Worm (Caenorhabditis elegans) whole organism, L1 larva: ENCODE data around the gene F44E2.9.
A peak's percentile ranks its signal among the peaks of the same experiment; 100 is the strongest.

ENCODE experiments used
- C04F5.9 ChIP-seq: sonication (generic microtip); optimal IDR thresholded peaks from 2 replicates; lab custom pipeline; 2016; ENCODE audit warnings: missing genetic modification characterization, missing compliant biosample characterization
- C16A3.4 ChIP-seq: fragments of 150-350 bp; optimal IDR thresholded peaks from 2 replicates; lab custom pipeline; 2014; ENCODE audit warnings: missing biosample characterization, missing genetic modification characterization
- Y116A8C.19 ChIP-seq: sonication (generic microtip); optimal IDR thresholded peaks from 2 replicates; lab custom pipeline; 2016; ENCODE audit warnings: missing compliant biosample characterization, missing genetic modification characterization, borderline replicate concordance
- aha-1 ChIP-seq: fragments of 150-350 bp; optimal IDR thresholded peaks from 2 replicates; lab custom pipeline; 2014; ENCODE audit warnings: missing biosample characterization, missing genetic modification characterization
- ama-1 ChIP-seq: fragments of 150-350 bp; optimal IDR thresholded peaks from 2 replicates; lab custom pipeline; 2014
- blmp-1 ChIP-seq: fragments of 150-350 bp; optimal IDR thresholded peaks from 2 replicates; lab custom pipeline; 2014; ENCODE audit warnings: missing biosample characterization, missing genetic modification characterization
- ceh-8 ChIP-seq: fragments of 200-800 bp; sonication (Bioruptor generic); optimal IDR thresholded peaks from 2 replicates; lab custom pipeline; 2018; ENCODE audit warnings: mild to moderate bottlenecking, missing genetic modification characterization, moderate library complexity, missing compliant biosample characterization
- ceh-88 ChIP-seq: fragments of 200-800 bp; sonication (Bioruptor generic); IDR thresholded peaks from 2 replicates; pipeline ENCODE4 v1.3.6; 2022; ENCODE audit warnings: missing genetic modification characterization, missing compliant biosample characterization
- ceh-90 ChIP-seq: sonication (generic microtip); optimal IDR thresholded peaks from 2 replicates; lab custom pipeline; 2016; ENCODE audit warnings: missing genetic modification characterization, missing compliant biosample characterization
- ces-1 ChIP-seq: fragments of 150-350 bp; optimal IDR thresholded peaks from 2 replicates; lab custom pipeline; 2014; ENCODE audit warnings: missing biosample characterization, missing genetic modification reagents, missing genetic modification characterization
- efl-1 ChIP-seq, 4 experiments: fragments of 150-350 bp; optimal IDR thresholded peaks in 3 of 4; peaks in 1 of 4; 1 replicate in 1 of 4; 2 replicates in 3 of 4; lab custom pipeline; 2014; ENCODE audit warnings: missing biosample characterization in 2 of 4, missing genetic modification characterization in 2 of 4, missing genetic modification reagents in 2 of 4
- ets-5 ChIP-seq: fragments of 200-800 bp; sonication (Bioruptor generic); IDR thresholded peaks from 2 replicates; pipeline ENCODE4 v1.3.6; 2022; ENCODE audit warnings: missing genetic modification characterization, missing compliant biosample characterization
- fkh-10 ChIP-seq: sonication (generic microtip); optimal IDR thresholded peaks from 2 replicates; lab custom pipeline; 2017; ENCODE audit warnings: missing biosample characterization, missing genetic modification reagents, missing genetic modification characterization
- fkh-4 ChIP-seq: sonication (generic microtip); optimal IDR thresholded peaks from 2 replicates; lab custom pipeline; 2016; ENCODE audit warnings: missing compliant biosample characterization, missing genetic modification characterization, borderline replicate concordance
- hpl-2 ChIP-seq: fragments of 150-350 bp; optimal IDR thresholded peaks from 2 replicates; lab custom pipeline; 2014; ENCODE audit warnings: missing biosample characterization, missing genetic modification reagents, missing genetic modification characterization
- irx-1 ChIP-seq: sonication (generic microtip); optimal IDR thresholded peaks from 2 replicates; lab custom pipeline; 2016; ENCODE audit warnings: missing genetic modification characterization, missing compliant biosample characterization
- jun-1 ChIP-seq: fragments of 150-350 bp; optimal IDR thresholded peaks from 2 replicates; lab custom pipeline; 2014; ENCODE audit warnings: missing biosample characterization, missing genetic modification reagents, missing genetic modification characterization
- lin-13 ChIP-seq: fragments of 150-350 bp; optimal IDR thresholded peaks from 2 replicates; lab custom pipeline; 2014; ENCODE audit warnings: missing biosample characterization, missing genetic modification reagents, missing genetic modification characterization
- lin-14 ChIP-seq: fragments of 200-800 bp; sonication (Bioruptor generic); optimal IDR thresholded peaks from 2 replicates; lab custom pipeline; 2018; ENCODE audit warnings: mild to moderate bottlenecking, missing genetic modification characterization, moderate library complexity, missing compliant biosample characterization
- lsy-2 ChIP-seq, 2 experiments: fragments of 150-350 bp; optimal IDR thresholded peaks; 2 replicates each; lab custom pipeline; 2014; ENCODE audit warnings: missing biosample characterization in 2 of 2, missing genetic modification characterization in 2 of 2
- mdl-1 ChIP-seq, 2 experiments: fragments of 150-350 bp; optimal IDR thresholded peaks; 2 replicates each; lab custom pipeline; 2014 to 2017; ENCODE audit warnings: missing biosample characterization in 2 of 2, missing genetic modification characterization in 2 of 2, inconsistent platforms in 1 of 2
- mef-2 ChIP-seq: fragments of 150-350 bp; optimal IDR thresholded peaks from 2 replicates; lab custom pipeline; 2014; ENCODE audit warnings: missing biosample characterization, missing genetic modification characterization
- nhr-12 ChIP-seq: sonication (generic microtip); optimal IDR thresholded peaks from 2 replicates; lab custom pipeline; 2017; ENCODE audit warnings: missing biosample characterization, missing genetic modification characterization
- nhr-20 ChIP-seq: sonication (generic microtip); optimal IDR thresholded peaks from 2 replicates; lab custom pipeline; 2016; ENCODE audit warnings: mild to moderate bottlenecking, missing genetic modification characterization, missing compliant biosample characterization
- nhr-28 ChIP-seq: fragments of 150-350 bp; optimal IDR thresholded peaks from 2 replicates; lab custom pipeline; 2014; ENCODE audit warnings: missing biosample characterization, missing genetic modification characterization
- nhr-47 ChIP-seq: sonication (generic microtip); optimal IDR thresholded peaks from 2 replicates; lab custom pipeline; 2016; ENCODE audit warnings: mild to moderate bottlenecking, missing genetic modification characterization, moderate library complexity, missing compliant biosample characterization
- nhr-71 ChIP-seq: sonication (generic microtip); optimal IDR thresholded peaks from 2 replicates; lab custom pipeline; 2016; ENCODE audit warnings: mild to moderate bottlenecking, missing genetic modification characterization, moderate library complexity, missing compliant biosample characterization
- nhr-76 ChIP-seq: sonication (generic microtip); optimal IDR thresholded peaks from 2 replicates; lab custom pipeline; 2017; ENCODE audit warnings: missing biosample characterization, missing genetic modification characterization
- nhr-77 ChIP-seq: fragments of 150-350 bp; optimal IDR thresholded peaks from 2 replicates; lab custom pipeline; 2014; ENCODE audit warnings: missing biosample characterization, missing genetic modification characterization
- nhr-90 ChIP-seq: sonication (generic microtip); optimal IDR thresholded peaks from 2 replicates; lab custom pipeline; 2016; ENCODE audit warnings: mild to moderate bottlenecking, missing genetic modification characterization, missing compliant biosample characterization; ENCODE audit not compliant: poor library complexity
- rnt-1 ChIP-seq: sonication (generic microtip); optimal IDR thresholded peaks from 2 replicates; lab custom pipeline; 2016; ENCODE audit warnings: mild to moderate bottlenecking, missing genetic modification characterization, moderate library complexity, missing compliant biosample characterization
- snpc-4 ChIP-seq: fragments of 150-350 bp; optimal IDR thresholded peaks from 2 replicates; lab custom pipeline; 2014; ENCODE audit warnings: missing biosample characterization, missing genetic modification characterization
- snu-23 ChIP-seq: sonication (generic microtip); optimal IDR thresholded peaks from 2 replicates; lab custom pipeline; 2016; ENCODE audit warnings: missing genetic modification characterization, missing compliant biosample characterization
- sox-4 ChIP-seq: sonication (generic microtip); optimal IDR thresholded peaks from 2 replicates; lab custom pipeline; 2016; ENCODE audit warnings: missing genetic modification characterization, missing compliant biosample characterization
- sup-37 ChIP-seq: fragments of 200-800 bp; sonication (Bioruptor generic); optimal IDR thresholded peaks from 2 replicates; lab custom pipeline; 2018; ENCODE audit warnings: mild to moderate bottlenecking, missing genetic modification characterization, missing compliant biosample characterization
- tbx-2 ChIP-seq: sonication (generic microtip); optimal IDR thresholded peaks from 2 replicates; lab custom pipeline; 2016; ENCODE audit warnings: missing genetic modification characterization, missing compliant biosample characterization
- tlp-1 ChIP-seq: fragments of 150-350 bp; optimal IDR thresholded peaks from 2 replicates; lab custom pipeline; 2014; ENCODE audit warnings: missing biosample characterization, missing genetic modification characterization
- unc-62 ChIP-seq: fragments of 150-350 bp; optimal IDR thresholded peaks from 2 replicates; lab custom pipeline; 2014; ENCODE audit warnings: missing biosample characterization, missing genetic modification reagents, missing genetic modification characterization
- unc-86 ChIP-seq: sonication (generic microtip); optimal IDR thresholded peaks from 2 replicates; lab custom pipeline; 2016; ENCODE audit warnings: missing genetic modification characterization, missing compliant biosample characterization
- unc-98 ChIP-seq: fragments of 200-800 bp; sonication (Bioruptor generic); IDR thresholded peaks from 2 replicates; pipeline ENCODE4 v1.3.6; 2022; ENCODE audit warnings: missing genetic modification characterization, missing compliant biosample characterization
- xbp-1 ChIP-seq: sonication (generic microtip); optimal IDR thresholded peaks from 2 replicates; lab custom pipeline; 2016; ENCODE audit warnings: missing genetic modification characterization, missing compliant biosample characterization
- zag-1 ChIP-seq: fragments of 150-350 bp; optimal IDR thresholded peaks from 2 replicates; lab custom pipeline; 2014; ENCODE audit warnings: missing biosample characterization, missing genetic modification characterization
- zip-4 ChIP-seq: fragments of 200-800 bp; sonication (Bioruptor generic); optimal IDR thresholded peaks from 2 replicates; lab custom pipeline; 2018; ENCODE audit warnings: mild to moderate bottlenecking, missing genetic modification characterization, moderate library complexity, missing compliant biosample characterization
- ztf-4 ChIP-seq: fragments of 150-350 bp; optimal IDR thresholded peaks from 2 replicates; lab custom pipeline; 2014; ENCODE audit warnings: missing biosample characterization, missing genetic modification characterization

Gene F44E2.9

DNA sequence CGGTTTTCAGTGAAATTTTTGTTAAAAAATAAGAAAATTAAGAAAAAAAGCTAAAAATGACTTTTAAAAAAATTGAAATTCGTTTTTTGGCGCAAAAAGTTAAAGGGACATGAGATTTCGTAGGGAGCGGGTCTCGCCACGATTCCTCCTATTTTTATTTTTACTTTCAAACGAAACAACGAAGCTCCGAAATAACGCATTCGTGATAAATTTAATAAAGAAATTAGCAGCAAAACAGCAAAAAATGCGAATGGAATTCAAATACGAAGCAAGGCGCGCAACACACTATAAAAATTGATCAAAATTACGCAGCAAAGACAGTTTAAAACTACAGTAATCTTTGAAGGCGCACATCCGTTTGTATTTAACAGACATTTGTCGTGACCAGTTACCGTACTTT lies 49.4 kb upstream of the F44E2.9 start (continued):
- TF ChIP-seq unc-86 (tag; lab: Kevin White, UChicago): no peak
- TF ChIP-seq Y116A8C.19: no peak
- no peak for TF ChIP-seq sox-4 (tag; lab: Kevin White, UChicago)
- TF ChIP-seq nhr-12 (tag; lab: Kevin White, UChicago): no peak
- TF ChIP-seq efl-1 (optimal IDR thresholded peaks at IDR 0.05; lab: Kevin White, UChicago): peak; percentile 77 to 79
- TF ChIP-seq efl-1 (GFP tag; optimal IDR thresholded peaks at IDR 0.05 in 1 of 2; lab: Kevin White, UChicago): peak; percentile 83 to 97
- no peak for TF ChIP-seq zip-4 (GFP tag; lab: Kevin White, UChicago)
- no peak for TF ChIP-seq ceh-88
- peak; percentile 73 for TF ChIP-seq nhr-71 (tag; lab: Kevin White, UChicago)
- no peak for TF ChIP-seq mdl-1 (tag; optimal IDR thresholded peaks at IDR 0.05; lab: Kevin White, UChicago)
- peak; percentile 9 for TF ChIP-seq nhr-90
- TF ChIP-seq rnt-1 (tag; lab: Kevin White, UChicago): no peak
- TF ChIP-seq snpc-4 (tag; lab: Kevin White, UChicago): peak; percentile 1
- peak; percentile 12 for TF ChIP-seq tbx-2 (tag; lab: Kevin White, UChicago)
- peak; percentile 18 for TF ChIP-seq lin-13
- no peak for TF ChIP-seq fkh-10 (GFP tag; lab: Kevin White, UChicago)
- peak; percentile 79 to 93 for TF ChIP-seq lsy-2 (tag; optimal IDR thresholded peaks at IDR 0.05; lab: Kevin White, UChicago)
- TF ChIP-seq zag-1: no peak
- peak; percentile 58 for TF ChIP-seq snu-23 (GFP tag; lab: Kevin White, UChicago)
- no peak for TF ChIP-seq ama-1 (lab: Kevin White, UChicago)
- TF ChIP-seq aha-1 (tag; lab: Kevin White, UChicago): no peak
- TF ChIP-seq irx-1: peak; percentile 15
- no peak for TF ChIP-seq nhr-77 (tag; lab: Kevin White, UChicago)
- TF ChIP-seq ceh-90 (tag; lab: Kevin White, UChicago): no peak
- no peak for TF ChIP-seq nhr-76 (tag; lab: Kevin White, UChicago)
- no peak for TF ChIP-seq sup-37 (GFP tag; lab: Kevin White, UChicago)
- TF ChIP-seq fkh-4 (tag; lab: Kevin White, UChicago): no peak
- no peak for TF ChIP-seq lin-14
- peak; percentile 13 for TF ChIP-seq C16A3.4 (tag; lab: Kevin White, UChicago)
- TF ChIP-seq ceh-8: no peak
- peak; percentile 83 for TF ChIP-seq blmp-1
- TF ChIP-seq nhr-47: peak; percentile 48
- TF ChIP-seq xbp-1 (tag; lab: Kevin White, UChicago): peak; percentile 38
- no peak for TF ChIP-seq nhr-28 (tag; lab: Kevin White, UChicago)
- TF ChIP-seq ztf-4 (tag; lab: Kevin White, UChicago): no peak
- no peak for TF ChIP-seq unc-62 (GFP tag; lab: Kevin White, UChicago)
- TF ChIP-seq ces-1 (GFP tag; lab: Kevin White, UChicago): no peak
- no peak for TF ChIP-seq tlp-1

DNA sequence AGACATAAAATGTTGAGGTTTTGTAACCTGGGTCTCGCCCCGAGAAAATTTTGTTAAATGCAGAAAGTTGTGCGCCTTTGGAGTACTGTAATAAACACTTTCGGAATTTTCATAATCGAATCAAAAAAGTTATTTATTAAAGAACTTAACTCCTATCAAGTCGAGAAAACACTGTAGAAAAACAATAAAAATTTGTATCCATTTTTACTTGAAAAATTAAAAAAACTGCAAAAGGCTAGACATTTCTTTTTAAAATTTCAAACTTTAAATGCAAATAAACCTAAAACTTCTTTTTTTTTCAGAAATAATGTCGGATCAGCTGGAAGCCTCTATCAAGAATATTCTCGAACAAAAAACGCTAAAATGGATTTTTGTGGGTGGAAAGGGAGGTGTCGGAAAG lies 44.5 kb upstream of the F44E2.9 start, which contains the start of gene asna-1:
asna-1 (plus strand) TSS at position 301 of the 400 bp plus-strand sequence.
- TF ChIP-seq nhr-20 (tag; lab: Kevin White, UChicago): no peak
- TF ChIP-seq, all 84 proteins: peak for 0

DNA sequence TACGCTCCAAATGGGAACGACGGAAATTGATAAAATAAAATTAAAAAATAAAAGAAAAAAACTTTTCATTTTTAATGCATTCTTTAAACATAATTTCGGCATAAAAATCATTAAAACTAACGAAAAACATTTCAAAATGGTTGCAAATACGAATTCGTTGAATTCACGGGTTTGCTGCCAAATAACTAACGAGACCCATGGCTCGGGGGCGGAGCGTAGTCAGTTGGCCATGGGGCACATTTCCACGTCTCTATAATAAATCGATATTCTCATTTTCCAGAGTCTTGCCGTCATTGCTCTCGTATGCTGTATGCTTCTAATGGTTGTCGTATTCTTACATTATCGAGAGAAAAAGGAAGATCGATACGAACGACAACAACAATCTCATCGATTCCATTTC lies 43.1 kb upstream of the F44E2.9 start, which contains the start of gene ZK637.4:
ZK637.4 (plus strand) TSS at position 301 of the 400 bp plus-strand sequence.
- TF ChIP-seq ets-5 (GFP tag; lab: Robert Waterston, UW): no peak
- no peak for TF ChIP-seq jun-1
- TF ChIP-seq C16A3.4 (tag; lab: Kevin White, UChicago): no peak
- no peak for TF ChIP-seq nhr-71 (tag; lab: Kevin White, UChicago)
- no peak for TF ChIP-seq C04F5.9 (tag; lab: Kevin White, UChicago)
- no peak for TF ChIP-seq nhr-76 (tag; lab: Kevin White, UChicago)
- TF ChIP-seq unc-98: no peak
- TF ChIP-seq rnt-1 (tag; lab: Kevin White, UChicago): no peak
- TF ChIP-seq ceh-90 (tag; lab: Kevin White, UChicago): no peak
- TF ChIP-seq lin-14: no peak
- TF ChIP-seq hpl-2: no peak
- no peak for TF ChIP-seq xbp-1 (tag; lab: Kevin White, UChicago)
- no peak for TF ChIP-seq mef-2 (tag; lab: Kevin White, UChicago)
- no peak for TF ChIP-seq nhr-12 (tag; lab: Kevin White, UChicago)
- no peak for TF ChIP-seq ceh-88
